Fruit fly (Drosophila melanogaster) whole organism, wandering third instar larva: ENCODE measurements around the gene CG44385.

ENCODE experiments used
- Abd-B ChIP-seq: fragments of >200 bp; optimal IDR thresholded peaks from 2 replicates; lab custom pipeline; 2017; ENCODE audit warnings: missing biosample characterization, missing genetic modification characterization
- CG32264 ChIP-seq: fragments of 200-800 bp; sonication (Bioruptor generic); optimal IDR thresholded peaks from 2 replicates; lab custom pipeline; 2016; ENCODE audit warnings: missing biosample characterization, missing genetic modification characterization
- CG9705 ChIP-seq: fragments of 200-800 bp; sonication (Bioruptor generic); optimal IDR thresholded peaks from 2 replicates; lab custom pipeline; 2018; ENCODE audit warnings: missing biosample characterization, mild to moderate bottlenecking, missing genetic modification characterization
- Dfd ChIP-seq: fragments of >200 bp; optimal IDR thresholded peaks from 2 replicates; lab custom pipeline; 2017; ENCODE audit warnings: missing biosample characterization, missing genetic modification characterization
- Dif ChIP-seq: fragments of 200-275, 200-300 bp; sonication (Bioruptor generic); optimal IDR thresholded peaks from 2 replicates; lab custom pipeline; 2018; ENCODE audit warnings: missing biosample characterization, missing genetic modification characterization; ENCODE audit not compliant: partially characterized antibody
- GATAd ChIP-seq: sonication (Bioruptor generic); optimal IDR thresholded peaks from 2 replicates; lab custom pipeline; 2016; ENCODE audit warnings: missing biosample characterization, missing genetic modification characterization
- HLH106 ChIP-seq: fragments of 200-800 bp; optimal IDR thresholded peaks from 3 replicates; lab custom pipeline; 2019; ENCODE audit warnings: missing biosample characterization, mild to moderate bottlenecking, missing genetic modification characterization, moderate library complexity
- Hnf4 ChIP-seq: fragments of 200-800 bp; sonication (Bioruptor generic); optimal IDR thresholded peaks from 2 replicates; lab custom pipeline; 2016; ENCODE audit warnings: missing biosample characterization, mild to moderate bottlenecking, missing genetic modification characterization
- Hr78 ChIP-seq: fragments of >200 bp; optimal IDR thresholded peaks from 2 replicates; lab custom pipeline; 2017; ENCODE audit warnings: missing biosample characterization, missing genetic modification characterization
- Hr83 ChIP-seq: fragments of 200-300 bp; sonication (Bioruptor generic); optimal IDR thresholded peaks from 2 replicates; lab custom pipeline; 2016; ENCODE audit warnings: missing biosample characterization, mild to moderate bottlenecking, missing genetic modification characterization, moderate library complexity; ENCODE audit not compliant: poor library complexity, severe bottlenecking
- Jra ChIP-seq: sonication (Bioruptor generic); optimal IDR thresholded peaks from 2 replicates; lab custom pipeline; 2016; ENCODE audit warnings: missing biosample characterization, missing genetic modification characterization
- Mio ChIP-seq: sonication (Bioruptor generic); optimal IDR thresholded peaks from 2 replicates; lab custom pipeline; 2016; ENCODE audit warnings: missing biosample characterization, missing genetic modification characterization
- N ChIP-seq: fragments of >200 bp; optimal IDR thresholded peaks from 2 replicates; lab custom pipeline; 2018; ENCODE audit warnings: missing biosample characterization, missing external identifiers, missing genetic modification characterization
- OdsH ChIP-seq: fragments of 200-800 bp; sonication (Bioruptor generic); optimal IDR thresholded peaks from 2 replicates; lab custom pipeline; 2016; ENCODE audit warnings: missing biosample characterization, mild to moderate bottlenecking, missing genetic modification characterization
- Rel ChIP-seq, 2 experiments: fragments of 200-800 bp; sonication (Bioruptor generic) in 1 of 2; optimal IDR thresholded peaks; 2 replicates in 1 of 2; 3 replicates in 1 of 2; lab custom pipeline; 2016 to 2019; ENCODE audit warnings: mild to moderate bottlenecking in 2 of 2, missing biosample characterization in 2 of 2, missing genetic modification characterization in 2 of 2, moderate library complexity in 1 of 2
- Sp1 ChIP-seq: fragments of 200-800 bp; sonication (Bioruptor generic); optimal IDR thresholded peaks from 3 replicates; lab custom pipeline; 2019; ENCODE audit warnings: missing biosample characterization, mild to moderate bottlenecking, missing genetic modification characterization, moderate library complexity
- br ChIP-seq: fragments of 200-800 bp; sonication (Bioruptor generic); optimal IDR thresholded peaks from 2 replicates; lab custom pipeline; 2016; ENCODE audit warnings: missing biosample characterization, missing genetic modification characterization
- brk ChIP-seq: fragments of 200-800 bp; sonication (Bioruptor generic); optimal IDR thresholded peaks from 2 replicates; lab custom pipeline; 2016; ENCODE audit warnings: missing biosample characterization, mild to moderate bottlenecking, missing genetic modification characterization
- dl ChIP-seq, 2 experiments: fragments of 175-275, 200-275 bp in 1 of 2; fragments of 200-275 bp in 1 of 2; sonication (Bioruptor generic); optimal IDR thresholded peaks; lab custom pipeline; 2018; ENCODE audit warnings: mild to moderate bottlenecking in 2 of 2, missing biosample characterization in 2 of 2, missing genetic modification characterization in 2 of 2, moderate library complexity in 2 of 2; ENCODE audit not compliant: partially characterized antibody in 2 of 2, insufficient read depth in 1 of 2
- dmrt93B ChIP-seq: fragments of 200-800 bp; sonication (Bioruptor generic); optimal IDR thresholded peaks from 2 replicates; lab custom pipeline; 2018; ENCODE audit warnings: missing biosample characterization, mild to moderate bottlenecking, missing genetic modification characterization
- dsf ChIP-seq: sonication (Bioruptor generic); optimal IDR thresholded peaks from 2 replicates; lab custom pipeline; 2016; ENCODE audit warnings: missing biosample characterization, missing genetic modification characterization, borderline replicate concordance
- ey ChIP-seq: fragments of 200-800 bp; sonication (Bioruptor generic); optimal IDR thresholded peaks from 2 replicates; lab custom pipeline; 2016; ENCODE audit warnings: missing biosample characterization, missing genetic modification characterization
- foxo ChIP-seq, 2 experiments: fragments of 200-800 bp; sonication (Bioruptor generic); optimal IDR thresholded peaks; 2 replicates in 1 of 2; 3 replicates in 1 of 2; lab custom pipeline; 2016 to 2017; ENCODE audit warnings: missing biosample characterization in 2 of 2, missing genetic modification characterization in 2 of 2
- fru ChIP-seq: fragments of 200-800 bp; sonication (Bioruptor generic); optimal IDR thresholded peaks from 3 replicates; lab custom pipeline; 2016; ENCODE audit warnings: missing biosample characterization, mild to moderate bottlenecking, missing genetic modification characterization
- h ChIP-seq: fragments of 200-800 bp; sonication (Bioruptor generic); optimal IDR thresholded peaks from 3 replicates; lab custom pipeline; 2016; ENCODE audit warnings: missing biosample characterization, mild to moderate bottlenecking, missing genetic modification characterization
- jim ChIP-seq: fragments of 175-275, 200-325 bp; sonication (Bioruptor generic); optimal IDR thresholded peaks from 2 replicates; lab custom pipeline; 2016; ENCODE audit warnings: missing biosample characterization, mild to moderate bottlenecking, missing genetic modification characterization
- lola ChIP-seq: fragments of >200 bp; optimal IDR thresholded peaks from 2 replicates; lab custom pipeline; 2017; ENCODE audit warnings: missing biosample characterization, missing genetic modification characterization
- pan ChIP-seq: fragments of >200 bp; optimal IDR thresholded peaks from 2 replicates; lab custom pipeline; 2017
- psq ChIP-seq: fragments of 200-800 bp; sonication (Bioruptor generic); optimal IDR thresholded peaks from 3 replicates; lab custom pipeline; 2017; ENCODE audit warnings: missing biosample characterization, mild to moderate bottlenecking, missing genetic modification characterization, moderate library complexity
- rgr ChIP-seq: fragments of 200-800 bp; sonication (Bioruptor generic); optimal IDR thresholded peaks from 3 replicates; lab custom pipeline; 2016; ENCODE audit warnings: missing biosample characterization, mild to moderate bottlenecking, missing genetic modification characterization
- sage ChIP-seq: fragments of 200-800 bp; sonication (Bioruptor generic); optimal IDR thresholded peaks from 2 replicates; lab custom pipeline; 2016; ENCODE audit warnings: missing biosample characterization, mild to moderate bottlenecking, missing genetic modification characterization
- tai ChIP-seq: sonication (Bioruptor generic); optimal IDR thresholded peaks from 2 replicates; lab custom pipeline; 2016; ENCODE audit warnings: missing biosample characterization, missing genetic modification characterization
- usp ChIP-seq: fragments of >200 bp; optimal IDR thresholded peaks from 2 replicates; lab custom pipeline; 2017; ENCODE audit warnings: missing biosample characterization, missing genetic modification characterization
- woc ChIP-seq: sonication (Bioruptor generic); optimal IDR thresholded peaks from 2 replicates; lab custom pipeline; 2016; ENCODE audit warnings: missing biosample characterization, mild to moderate bottlenecking, missing genetic modification characterization

The CG44385 gene

dm6 chrX:11146598-11147176 is 14.5 kb upstream of the CG44385 start:
- TF ChIP-seq Sp1 (GFP tag; lab: Kevin White, UChicago) (peak; percentile 39), usp (GFP tag; lab: Kevin White, UChicago) (no peak), CG9705 (GFP tag; lab: Kevin White, UChicago) (no peak), rgr (peak; percentile 40), dmrt93B (GFP tag; lab: Kevin White, UChicago) (no peak), tai (GFP tag; lab: Kevin White, UChicago) (no peak), Dfd (no peak), GATAd (GFP tag; lab: Kevin White, UChicago) (no peak), foxo (GFP tag; optimal IDR thresholded peaks at IDR 0.05; lab: Kevin White, UChicago) (peak in 1 of 2 experiments; percentile 55), sage (GFP tag; lab: Kevin White, UChicago) (no peak), Dif (no peak), fru (peak; percentile 48), CG32264 (GFP tag; lab: Kevin White, UChicago) (peak; percentile 12), psq (GFP tag; lab: Kevin White, UChicago) (no peak), Mio (GFP tag; lab: Kevin White, UChicago) (no peak), Abd-B (no peak), Hnf4 (GFP tag; lab: Kevin White, UChicago) (no peak), lola (no peak), HLH106 (tag; lab: Kevin White, UChicago) (peak; percentile 51), ey (GFP tag; lab: Kevin White, UChicago) (peak; percentile 28), br (peak; percentile 13), h (peak; percentile 31), woc (no peak), dl (GFP tag; optimal IDR thresholded peaks at IDR 0.05; lab: Kevin White, UChicago; ENCODE audit: insufficient read depth in 1 of 2, partially characterized antibody in 2 of 2) (no peak), OdsH (GFP tag; lab: Kevin White, UChicago) (peak; percentile 20)
- TF ChIP-seq, all 38 proteins: peak for 10

dm6 chrX:11144575-11144974 is 12.4 kb upstream of the CG44385 start:
- no peak for TF ChIP-seq Hr78 (GFP tag; lab: Kevin White, UChicago)
- no peak for TF ChIP-seq jim (GFP tag; lab: Kevin White, UChicago)
- no peak for TF ChIP-seq psq (GFP tag; lab: Kevin White, UChicago)
- no peak for TF ChIP-seq Hr83 (GFP tag; lab: Kevin White, UChicago)
- no peak for TF ChIP-seq rgr
- TF ChIP-seq lola, result no peak
- no peak for TF ChIP-seq HLH106 (tag; lab: Kevin White, UChicago)
- TF ChIP-seq CG32264 (GFP tag; lab: Kevin White, UChicago), result no peak
- TF ChIP-seq brk (GFP tag; lab: Kevin White, UChicago), result no peak
- no peak for TF ChIP-seq Sp1 (GFP tag; lab: Kevin White, UChicago)
- no peak for TF ChIP-seq ey (GFP tag; lab: Kevin White, UChicago)
- TF ChIP-seq br, result no peak
- no peak for TF ChIP-seq Hnf4 (GFP tag; lab: Kevin White, UChicago)
- no peak for TF ChIP-seq fru
- TF ChIP-seq Rel (GFP tag; optimal IDR thresholded peaks at IDR 0.05; lab: Kevin White, UChicago), result no peak
- no peak for TF ChIP-seq Rel (tag; optimal IDR thresholded peaks at IDR 0.05; lab: Kevin White, UChicago)
- TF ChIP-seq h, result no peak
- no peak for TF ChIP-seq Jra (GFP tag; lab: Kevin White, UChicago)

- TF ChIP-seq dsf (GFP tag; lab: Kevin White, UChicago), result no peak
- no peak for TF ChIP-seq GATAd (GFP tag; lab: Kevin White, UChicago)
- TF ChIP-seq psq (GFP tag; lab: Kevin White, UChicago), result no peak
- no peak for TF ChIP-seq Rel (GFP tag; optimal IDR thresholded peaks at IDR 0.05; lab: Kevin White, UChicago)
- no peak for TF ChIP-seq Rel (tag; optimal IDR thresholded peaks at IDR 0.05; lab: Kevin White, UChicago)
- TF ChIP-seq tai (GFP tag; lab: Kevin White, UChicago), result no peak
- TF ChIP-seq lola, result no peak
- no peak for TF ChIP-seq pan (lab: Kevin White, UChicago)
- no peak for TF ChIP-seq dl (GFP tag; optimal IDR thresholded peaks at IDR 0.05; lab: Kevin White, UChicago; ENCODE audit: insufficient read depth in 1 of 2, partially characterized antibody in 2 of 2)
- no peak for TF ChIP-seq OdsH (GFP tag; lab: Kevin White, UChicago)
- TF ChIP-seq Hr83 (GFP tag; lab: Kevin White, UChicago), result no peak
- no peak for TF ChIP-seq Dif
- TF ChIP-seq CG9705 (GFP tag; lab: Kevin White, UChicago), result no peak
- no peak for TF ChIP-seq Mio (GFP tag; lab: Kevin White, UChicago)
- TF ChIP-seq rgr, result no peak
- TF ChIP-seq sage (GFP tag; lab: Kevin White, UChicago), result no peak
- no peak for TF ChIP-seq N (GFP tag; lab: Kevin White, UChicago)
- no peak for TF ChIP-seq usp (GFP tag; lab: Kevin White, UChicago)
- TF ChIP-seq, all 38 proteins: peak for 0
Measured at dm6 chrX:11143820-11144219, 11.6 kb upstream of the CG44385 start, which contains the start of gene CG15201. CG15201 (plus strand) TSS chrX:11144120.
